Fruit fly (Drosophila melanogaster) whole organism, embryonic: ENCODE results near the gene CG7565.

Source experiments
- Awh ChIP-seq: fragments of 200-800 bp; sonication (Bioruptor generic); IDR thresholded peaks from 2 replicates; pipeline ENCODE4, ENCODE4 v1.3.6; 2022; ENCODE audit warnings: missing biosample characterization, missing genetic modification characterization
- Bgb ChIP-seq: fragments of 200-800 bp; sonication (Bioruptor generic); IDR thresholded peaks from 2 replicates; pipeline ENCODE4 v1.3.6; 2022; ENCODE audit warnings: missing biosample characterization, missing genetic modification characterization; ENCODE audit not compliant: partially characterized antibody
- CG10147 ChIP-seq: fragments of 200-800 bp; sonication (Bioruptor generic); optimal IDR thresholded peaks from 2 replicates; lab custom pipeline; 2019; ENCODE audit warnings: missing biosample characterization, mild to moderate bottlenecking, missing genetic modification characterization, moderate library complexity
- CG10274 ChIP-seq: fragments of 200-800 bp; sonication (Bioruptor generic); optimal IDR thresholded peaks from 3 replicates; lab custom pipeline; 2017; ENCODE audit warnings: missing biosample characterization, mild to moderate bottlenecking, missing genetic modification characterization
- CG10543 ChIP-seq: fragments of 200-800 bp; sonication (Bioruptor generic); optimal IDR thresholded peaks from 3 replicates; lab custom pipeline; 2017; ENCODE audit warnings: missing biosample characterization, mild to moderate bottlenecking, missing genetic modification characterization, moderate library complexity
- CG11696 ChIP-seq: fragments of 200-800 bp; sonication (Bioruptor generic); IDR thresholded peaks from 2 replicates; pipeline ENCODE4 v1.3.6; 2022; ENCODE audit warnings: missing biosample characterization, missing genetic modification characterization
- CG12744 ChIP-seq: fragments of 200-800 bp; sonication (Bioruptor generic); optimal IDR thresholded peaks from 2 replicates; lab custom pipeline; 2016; ENCODE audit warnings: missing biosample characterization, missing genetic modification characterization
- CG13287 ChIP-seq: fragments of 200-800 bp; sonication (Bioruptor generic); IDR thresholded peaks from 2 replicates; pipeline ENCODE4 v1.3.6; 2022; ENCODE audit warnings: missing biosample characterization, missing genetic modification characterization; ENCODE audit not compliant: partially characterized antibody
- CG14441 ChIP-seq: fragments of 200-800 bp; sonication (Bioruptor generic); IDR thresholded peaks from 2 replicates; pipeline ENCODE4 v1.3.6; 2022; ENCODE audit warnings: missing biosample characterization, missing genetic modification characterization
- CG17912 ChIP-seq: fragments of 200-800 bp; sonication (Bioruptor generic); optimal IDR thresholded peaks from 2 replicates; lab custom pipeline; 2018; ENCODE audit warnings: missing biosample characterization, mild to moderate bottlenecking, missing genetic modification characterization
- CG18619 ChIP-seq: fragments of 200-800 bp; sonication (Bioruptor generic); optimal IDR thresholded peaks from 3 replicates; lab custom pipeline; 2017; ENCODE audit warnings: missing biosample characterization, mild to moderate bottlenecking, missing genetic modification characterization
- CG30431 ChIP-seq: fragments of 200-800 bp; sonication (Bioruptor generic); optimal IDR thresholded peaks from 2 replicates; lab custom pipeline; 2017; ENCODE audit warnings: missing biosample characterization, missing genetic modification characterization
- CG31365 ChIP-seq: fragments of 200-800 bp; sonication (Bioruptor generic); optimal IDR thresholded peaks from 2 replicates; lab custom pipeline; 2018; ENCODE audit warnings: missing biosample characterization, mild to moderate bottlenecking, missing genetic modification characterization
- CG34224 ChIP-seq: fragments of 200-800 bp; sonication (Bioruptor generic); IDR thresholded peaks from 3 replicates; pipeline ENCODE4 v1.3.6; 2022; ENCODE audit warnings: missing biosample characterization, missing genetic modification characterization; ENCODE audit not compliant: partially characterized antibody
- CG6175 ChIP-seq: fragments of 200-800 bp; sonication (Bioruptor generic); IDR thresholded peaks from 3 replicates; pipeline ENCODE4 v1.3.6; 2022; ENCODE audit warnings: missing biosample characterization, missing genetic modification characterization
- CG7357 ChIP-seq: fragments of 200-800 bp; sonication (Bioruptor generic); IDR thresholded peaks from 3 replicates; pipeline ENCODE4 v1.3.6; 2022; ENCODE audit warnings: missing biosample characterization, missing genetic modification characterization
- CG9876 ChIP-seq: fragments of 200-800 bp; sonication (Bioruptor generic); optimal IDR thresholded peaks from 2 replicates; lab custom pipeline; 2016; ENCODE audit warnings: missing biosample characterization, missing genetic modification characterization
- Dip3 ChIP-seq: fragments of 200-800 bp; sonication (Bioruptor generic); optimal IDR thresholded peaks from 3 replicates; lab custom pipeline; 2016; ENCODE audit warnings: missing biosample characterization, missing genetic modification characterization
- Doc2 ChIP-seq: fragments of 200-800 bp; sonication (Bioruptor generic); IDR thresholded peaks from 2 replicates; pipeline ENCODE4 v1.3.6; 2022; ENCODE audit warnings: missing biosample characterization, missing genetic modification characterization
- Dp ChIP-seq: fragments of 200-800 bp; sonication (Bioruptor generic); optimal IDR thresholded peaks from 2 replicates; lab custom pipeline; 2018; ENCODE audit warnings: missing biosample characterization, mild to moderate bottlenecking, missing genetic modification characterization, moderate library complexity
- Eip74EF ChIP-seq, 2 experiments: fragments of 200-800 bp in 1 of 2; fragments of >200 bp in 1 of 2; sonication (Bioruptor generic) in 1 of 2; optimal IDR thresholded peaks; 2 replicates each; lab custom pipeline; 2017 to 2019; ENCODE audit warnings: missing biosample characterization in 2 of 2, missing genetic modification characterization in 2 of 2, mild to moderate bottlenecking in 1 of 2, moderate library complexity in 1 of 2
- Ets65A ChIP-seq: fragments of 200-800 bp; sonication (Bioruptor generic); peaks from one replicate; lab custom pipeline; 2016; ENCODE audit warnings: missing biosample characterization, missing genetic modification characterization
- Gug ChIP-seq: fragments of 200-800 bp; sonication (Bioruptor generic); IDR thresholded peaks from 4 replicates; pipeline ENCODE4 v1.3.6; 2022; ENCODE audit warnings: missing biosample characterization, missing genetic modification characterization
- Med ChIP-seq: fragments of 200-800 bp; sonication (Bioruptor generic); peaks from one replicate; lab custom pipeline; 2016; ENCODE audit warnings: missing biosample characterization, missing genetic modification characterization, mild to moderate bottlenecking, inconsistent platforms, moderate library complexity
- Pdp1 ChIP-seq, 2 experiments: fragments of 200-800 bp; sonication (Bioruptor generic); optimal IDR thresholded peaks; 3 replicates each; lab custom pipeline; 2016; ENCODE audit warnings: missing biosample characterization in 2 of 2, missing genetic modification characterization in 2 of 2, mild to moderate bottlenecking in 1 of 2, moderate library complexity in 1 of 2
- Sox100B ChIP-seq: fragments of 200-800 bp; sonication (Bioruptor generic); optimal IDR thresholded peaks from 3 replicates; lab custom pipeline; 2018; ENCODE audit warnings: missing biosample characterization, mild to moderate bottlenecking, missing genetic modification characterization
- abd-A ChIP-seq: fragments of 200-800 bp; sonication (Bioruptor generic); optimal IDR thresholded peaks from 3 replicates; lab custom pipeline; 2019; ENCODE audit warnings: missing biosample characterization, mild to moderate bottlenecking, missing genetic modification characterization, moderate library complexity
- bowl ChIP-seq: fragments of 200-800 bp; sonication (Bioruptor generic); IDR thresholded peaks from 2 replicates; pipeline ENCODE4 v1.3.6; 2022; ENCODE audit warnings: missing biosample characterization, missing genetic modification characterization
- crol ChIP-seq: fragments of 200-800 bp; sonication (Bioruptor generic); IDR thresholded peaks from 2 replicates; pipeline ENCODE4 v1.3.6; 2022; ENCODE audit warnings: missing biosample characterization, missing genetic modification characterization
- emc ChIP-seq: fragments of 200-800 bp; sonication (Bioruptor generic); optimal IDR thresholded peaks from 2 replicates; lab custom pipeline; 2016; ENCODE audit warnings: missing biosample characterization, missing genetic modification characterization
- eve ChIP-seq, 2 experiments: fragments of >200 bp; optimal IDR thresholded peaks; 2 replicates each; lab custom pipeline; 2017; ENCODE audit warnings: missing biosample characterization in 2 of 2, missing genetic modification characterization in 2 of 2
- hbn ChIP-seq: fragments of 200-800 bp; sonication (Bioruptor generic); IDR thresholded peaks from 2 replicates; pipeline ENCODE4 v1.3.6; 2022; ENCODE audit warnings: missing biosample characterization, missing genetic modification characterization; ENCODE audit not compliant: partially characterized antibody
- hkb ChIP-seq, 2 experiments: fragments of 200-800 bp in 1 of 2; fragments of >200 bp in 1 of 2; sonication (Bioruptor generic) in 1 of 2; IDR thresholded peaks in 1 of 2; optimal IDR thresholded peaks in 1 of 2; 2 replicates each; pipeline versions ENCODE4 v1.3.6 to Lab custom; 2017 to 2022; ENCODE audit warnings: missing biosample characterization in 1 of 2, missing genetic modification characterization in 1 of 2
- jing ChIP-seq: fragments of 200-800 bp; sonication (Bioruptor generic); optimal IDR thresholded peaks from 2 replicates; lab custom pipeline; 2018; ENCODE audit warnings: missing biosample characterization, mild to moderate bottlenecking, missing genetic modification characterization
- kay ChIP-seq: fragments of 200-800 bp; sonication (Bioruptor generic); optimal IDR thresholded peaks from 2 replicates; lab custom pipeline; 2016; ENCODE audit warnings: missing biosample characterization, missing genetic modification characterization
- ken ChIP-seq: fragments of 200-800 bp; sonication (Bioruptor generic); IDR thresholded peaks from 3 replicates; pipeline ENCODE4 v1.3.6; 2022; ENCODE audit warnings: missing biosample characterization, missing genetic modification characterization
- kni ChIP-seq: fragments of 200-800 bp; sonication (Bioruptor generic); optimal IDR thresholded peaks from 3 replicates; lab custom pipeline; 2017; ENCODE audit warnings: mild to moderate bottlenecking, missing biosample characterization, missing genetic modification reagents, missing genetic modification characterization
- otp ChIP-seq: fragments of 200-800 bp; sonication (Bioruptor generic); IDR thresholded peaks from 3 replicates; pipeline ENCODE4, ENCODE4 v1.3.6; 2022; ENCODE audit warnings: missing biosample characterization, missing genetic modification characterization
- p53 ChIP-seq: fragments of 200-800 bp; sonication (Bioruptor generic); optimal IDR thresholded peaks from 2 replicates; lab custom pipeline; 2016; ENCODE audit warnings: missing biosample characterization, missing genetic modification characterization
- pb ChIP-seq: fragments of 200-800 bp; sonication (Bioruptor generic); optimal IDR thresholded peaks from 3 replicates; lab custom pipeline; 2016; ENCODE audit warnings: missing biosample characterization, missing genetic modification characterization
- phol ChIP-seq: fragments of 200-800 bp; sonication (Bioruptor generic); optimal IDR thresholded peaks from 3 replicates; lab custom pipeline; 2018; ENCODE audit warnings: missing biosample characterization, mild to moderate bottlenecking, missing genetic modification characterization, moderate library complexity
- row ChIP-seq: fragments of 200-800 bp; sonication (Bioruptor generic); IDR thresholded peaks from 3 replicates; pipeline ENCODE4 v1.3.6; 2022; ENCODE audit warnings: missing biosample characterization, missing genetic modification characterization
- sens ChIP-seq: fragments of 200-800 bp; sonication (Bioruptor generic); peaks from one replicate; lab custom pipeline; 2016; ENCODE audit warnings: missing biosample characterization, missing genetic modification characterization
- slbo ChIP-seq: fragments of 200-800 bp; sonication (Bioruptor generic); IDR thresholded peaks from 2 replicates; pipeline ENCODE4 v1.3.6; 2022; ENCODE audit warnings: missing biosample characterization, missing genetic modification characterization
- ssp ChIP-seq: fragments of 200-800 bp; sonication (Bioruptor generic); IDR thresholded peaks from 2 replicates; pipeline ENCODE4 v1.3.6; 2022; ENCODE audit warnings: missing biosample characterization, missing genetic modification characterization
- sug ChIP-seq: fragments of 200-800 bp; optimal IDR thresholded peaks from 2 replicates; lab custom pipeline; 2019; ENCODE audit warnings: missing biosample characterization, mild to moderate bottlenecking, missing genetic modification characterization, moderate library complexity
- z ChIP-seq: fragments of 200-800 bp; sonication (Bioruptor generic); IDR thresholded peaks from 3 replicates; pipeline ENCODE4 v1.3.6; 2022; ENCODE audit warnings: missing biosample characterization, missing genetic modification characterization

The CG7565 gene

dm6 chr3L:8121590-8121989 lies 30.0 kb upstream of the CG7565 start, which contains the start of gene ldbr (continued):
- TF ChIP-seq Dp (GFP tag; lab: Kevin White, UChicago), result peak; percentile 93
- TF ChIP-seq emc (GFP tag; lab: Kevin White, UChicago), result no peak
- peak; percentile 86 for TF ChIP-seq Med
- TF ChIP-seq CG10274 (GFP tag; lab: Kevin White, UChicago), result no peak
- no peak for TF ChIP-seq CG18619 (GFP tag; lab: Kevin White, UChicago)
- no peak for TF ChIP-seq Awh
- TF ChIP-seq, all 482 proteins: peak for 72

DNA sequence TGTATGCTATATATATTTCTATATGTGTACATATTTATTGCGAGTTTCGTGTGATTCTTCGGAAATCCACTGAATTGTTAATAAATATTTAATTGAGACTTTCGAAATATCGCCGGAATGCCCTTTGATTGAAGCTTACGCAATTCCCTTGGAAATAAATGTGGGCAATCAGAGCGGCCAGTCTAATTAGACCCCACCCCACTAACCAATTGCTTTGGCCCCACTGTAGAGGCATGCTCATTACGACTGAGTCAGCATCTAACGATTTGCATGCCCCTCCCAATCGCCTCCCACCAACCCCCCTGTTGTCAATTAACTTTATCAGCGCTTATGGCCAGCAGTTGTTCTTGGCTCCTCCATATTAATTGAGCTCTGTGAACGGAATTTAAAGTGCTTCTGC lies 25.2 kb upstream of the CG7565 start:
- TF ChIP-seq slbo (GFP tag; lab: Robert Waterston, UW) (peak; percentile 48; the same call in 1 of the 2 replicates), sug (tag; lab: Kevin White, UChicago) (peak; percentile 31), CG10147 (no peak), crol (GFP tag; lab: Robert Waterston, UW) (peak; percentile 27), kay (GFP tag; lab: Kevin White, UChicago) (peak; percentile 47), hkb (optimal IDR thresholded peaks at IDR 0.05; lab: Kevin White, UChicago) (no peak), hkb (GFP tag; IDR thresholded peaks at IDR 0.05; lab: Robert Waterston, UW) (0 out of 2 replicates have a peak, but pooled peaks have one; percentile 15), jing (GFP tag; lab: Kevin White, UChicago) (no peak), Gug (GFP tag; lab: Robert Waterston, UW) (0 out of 4 replicates have a peak, but pooled peaks have one; percentile 15), CG17912 (GFP tag; lab: Kevin White, UChicago) (no peak), Bgb (GFP tag; lab: Robert Waterston, UW) (peak; percentile 43), Med (peak; percentile 74), CG13287 (no peak), sens (GFP tag; lab: Kevin White, UChicago) (peak; percentile 73), row (GFP tag; lab: Robert Waterston, UW) (0 out of 3 replicates have a peak, but pooled peaks have one; percentile 19), CG34224 (0 out of 3 replicates have a peak, but pooled peaks have one; percentile 12), CG7357 (GFP tag; lab: Robert Waterston, UW) (0 out of 3 replicates have a peak, but pooled peaks have one; percentile 10), Ets65A (GFP tag; lab: Kevin White, UChicago) (peak; percentile 13), CG10543 (GFP tag; lab: Kevin White, UChicago) (peak; percentile 18), otp (GFP tag; lab: Robert Waterston, UW) (0 out of 3 replicates have a peak, but pooled peaks have one; percentile 12), Pdp1 (GFP tag; optimal IDR thresholded peaks at IDR 0.05; lab: Kevin White, UChicago) (peak in 1 of 2 experiments; percentile 76), CG14441 (GFP tag; lab: Robert Waterston, UW) (no peak), Eip74EF (GFP tag; optimal IDR thresholded peaks at IDR 0.05; lab: Kevin White, UChicago) (no peak), ken (no peak), CG6175 (GFP tag; lab: Robert Waterston, UW) (no peak)

- TF ChIP-seq CG12744 (peak; percentile 71), Sox100B (GFP tag; lab: Kevin White, UChicago) (no peak), Doc2 (GFP tag; lab: Robert Waterston, UW) (no peak), CG31365 (tag; lab: Kevin White, UChicago) (peak; percentile 16), hbn (GFP tag; lab: Robert Waterston, UW) (no peak), abd-A (tag; lab: Kevin White, UChicago) (no peak), ssp (GFP tag; lab: Robert Waterston, UW) (peak; percentile 71), pb (GFP tag; lab: Kevin White, UChicago) (peak; percentile 80), CG30431 (GFP tag; lab: Kevin White, UChicago) (peak; percentile 38), Dip3 (GFP tag; lab: Kevin White, UChicago) (peak; percentile 92), CG9876 (GFP tag; lab: Kevin White, UChicago) (peak; percentile 83), p53 (GFP tag; lab: Kevin White, UChicago) (peak; percentile 91), eve (GFP tag; optimal IDR thresholded peaks at IDR 0.05; lab: Kevin White, UChicago) (peak in 1 of 2 experiments; percentile 68), bowl (GFP tag; lab: Robert Waterston, UW) (no peak; the same call in 1 of the 2 replicates), z (GFP tag; lab: Robert Waterston, UW) (no peak), kni (GFP tag; lab: Kevin White, UChicago) (peak; percentile 75), CG11696 (no peak), CG14441 (GFP tag; lab: Robert Waterston, UW) (peak; percentile 64), phol (tag; lab: Kevin White, UChicago) (peak; percentile 88)
These were observed 24.4 kb upstream of the CG7565 start, which contains the start of the genes Arp3 and msk for dm6 chr3L:8115864-8116528. TSS of gene Arp3 (minus strand) at chr3L:8115902. TSS of gene msk (plus strand) at chr3L:8116179.
